Worm (Caenorhabditis elegans) whole organism, L1 larva: ENCODE data around the gene T28D6.7.
A peak's percentile ranks its signal among the peaks of the same experiment; 100 is the strongest.

Source experiments
- nhr-85 ChIP-seq: sonication (generic microtip); peaks from one replicate; lab custom pipeline; 2016; ENCODE audit warnings: missing genetic modification characterization, inconsistent platforms, missing compliant biosample characterization
- nhr-90 ChIP-seq: sonication (generic microtip); optimal IDR thresholded peaks from 2 replicates; lab custom pipeline; 2016; ENCODE audit warnings: mild to moderate bottlenecking, missing genetic modification characterization, missing compliant biosample characterization; ENCODE audit not compliant: poor library complexity

The T28D6.7 gene

ce11 chrIII:11311466-11311865, 34.8 kb downstream of the T28D6.7 start, which contains the start of gene rab-35:
rab-35 (minus strand) TSS chrIII:11311566.
- TF ChIP-seq nhr-90 (tag; lab: Kevin White, UChicago) (no peak), nhr-85 (tag; lab: Kevin White, UChicago) (peak; percentile 9)
